Worm (Caenorhabditis elegans) whole organism, young adult: ENCODE results near the gene Y56A3A.30.

ENCODE experiments used
- C06A6.2 ChIP-seq: fragments of 200-800 bp; sonication (Bioruptor generic); conservative IDR thresholded peaks from 2 replicates; pipeline ENCODE4 v1.3.6; 2022; ENCODE audit warnings: missing genetic modification characterization, missing compliant biosample characterization
- F39B2.1 ChIP-seq: fragments of 200-800 bp; sonication (Bioruptor generic); IDR thresholded peaks from 2 replicates; pipeline ENCODE4 v1.3.6; 2022; ENCODE audit warnings: missing genetic modification reagents, missing genetic modification characterization, missing compliant biosample characterization
- ets-4 ChIP-seq: fragments of 200-800 bp; sonication (Bioruptor generic); optimal IDR thresholded peaks from 2 replicates; lab custom pipeline; 2018; ENCODE audit warnings: mild to moderate bottlenecking, missing genetic modification characterization, missing compliant biosample characterization
- unc-130 ChIP-seq: sonication (generic microtip); optimal IDR thresholded peaks from 2 replicates; lab custom pipeline; 2016; ENCODE audit warnings: missing genetic modification reagents, missing genetic modification characterization, missing compliant biosample characterization
- unc-62 ChIP-seq: fragments of 150-350 bp; optimal IDR thresholded peaks from 2 replicates; lab custom pipeline; 2014; ENCODE audit warnings: missing biosample characterization, missing genetic modification reagents, missing genetic modification characterization

DNA sequence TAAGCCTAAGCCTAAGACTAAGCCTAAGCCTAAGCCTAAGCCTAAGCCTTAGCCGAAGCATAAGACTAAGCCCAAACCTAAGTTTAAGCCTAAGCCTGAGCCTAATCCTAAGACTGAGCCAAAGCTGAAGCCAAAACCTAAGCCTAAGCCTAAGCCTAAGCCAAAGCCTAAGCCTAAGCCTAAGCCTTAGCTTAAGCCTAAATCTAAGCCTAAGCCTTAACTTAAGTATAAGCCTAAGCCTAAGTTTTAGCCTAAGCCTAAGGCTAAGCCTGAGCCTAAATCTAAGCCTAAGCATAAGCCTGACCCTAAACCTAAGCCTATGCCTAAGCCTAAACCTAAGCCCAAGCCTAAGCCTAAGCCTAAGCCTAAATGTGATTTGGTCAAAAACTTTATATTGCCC is 36.3 kb upstream of the Y56A3A.30 start:
- TF ChIP-seq unc-130 (GFP tag; lab: Kevin White, UChicago) (no peak), ets-4 (GFP tag; lab: Kevin White, UChicago) (no peak), C06A6.2 (no peak), F39B2.1 (GFP tag; lab: Robert Waterston, UW) (no peak), unc-62 (GFP tag; lab: Kevin White, UChicago) (no peak)
